Worm (Caenorhabditis elegans) whole organism, L3 larva: ENCODE measurements around the gene str-262.

ENCODE experiments used
- R02D3.7 ChIP-seq: fragments of 150-350 bp; optimal IDR thresholded peaks from 2 replicates; lab custom pipeline; 2014; ENCODE audit warnings: missing biosample characterization, missing genetic modification characterization
- ZK546.5 ChIP-seq: sonication (generic microtip); optimal IDR thresholded peaks from 2 replicates; lab custom pipeline; 2017; ENCODE audit warnings: missing biosample characterization, missing genetic modification characterization
- aly-2 ChIP-seq: fragments of 150-350 bp; optimal IDR thresholded peaks from 2 replicates; lab custom pipeline; 2014; ENCODE audit warnings: missing biosample characterization, missing genetic modification characterization
- ama-1 ChIP-seq: fragments of 150-350 bp; optimal IDR thresholded peaks from 2 replicates; lab custom pipeline; 2018
- ceh-16 ChIP-seq: sonication (generic microtip); optimal IDR thresholded peaks from 2 replicates; lab custom pipeline; 2017; ENCODE audit warnings: missing biosample characterization, missing genetic modification characterization
- ceh-28 ChIP-seq: fragments of 150-350 bp; optimal IDR thresholded peaks from 2 replicates; lab custom pipeline; 2014; ENCODE audit warnings: missing biosample characterization, missing genetic modification reagents, missing genetic modification characterization
- ceh-82 ChIP-seq: fragments of 150-350 bp; optimal IDR thresholded peaks from 2 replicates; lab custom pipeline; 2014; ENCODE audit warnings: missing biosample characterization, missing genetic modification characterization
- egl-27 ChIP-seq: sonication (generic microtip); optimal IDR thresholded peaks from 4 replicates; lab custom pipeline; 2017; ENCODE audit warnings: missing biosample characterization, missing genetic modification reagents, missing genetic modification characterization
- egl-5 ChIP-seq: fragments of 150-350 bp; optimal IDR thresholded peaks from 2 replicates; lab custom pipeline; 2017; ENCODE audit warnings: missing biosample characterization, missing genetic modification reagents, missing genetic modification characterization, inconsistent platforms
- elt-1 ChIP-seq: fragments of 150-350 bp; optimal IDR thresholded peaks from 2 replicates; lab custom pipeline; 2014; ENCODE audit warnings: missing biosample characterization, missing genetic modification characterization
- elt-2 ChIP-seq: sonication (generic microtip); optimal IDR thresholded peaks from 2 replicates; lab custom pipeline; 2016; ENCODE audit warnings: missing genetic modification reagents, mild to moderate bottlenecking, missing genetic modification characterization, missing compliant biosample characterization
- elt-3 ChIP-seq, 3 experiments: fragments of 150-350 bp in 1 of 3; sonication (generic microtip) in 2 of 3; optimal IDR thresholded peaks; 2 replicates in 2 of 3; 4 replicates in 1 of 3; lab custom pipeline; 2014 to 2017; ENCODE audit warnings: missing biosample characterization in 3 of 3, missing genetic modification characterization in 3 of 3
- fos-1 ChIP-seq: fragments of 150-350 bp; optimal IDR thresholded peaks from 2 replicates; lab custom pipeline; 2014; ENCODE audit warnings: missing biosample characterization, missing genetic modification characterization
- hmg-11 ChIP-seq: sonication (generic microtip); optimal IDR thresholded peaks from 2 replicates; lab custom pipeline; 2016; ENCODE audit warnings: missing genetic modification characterization, missing compliant biosample characterization
- jun-1 ChIP-seq: fragments of 150-350 bp; optimal IDR thresholded peaks from 2 replicates; lab custom pipeline; 2014; ENCODE audit warnings: missing biosample characterization, missing genetic modification reagents, missing genetic modification characterization
- lin-15B ChIP-seq: fragments of 150-350 bp; optimal IDR thresholded peaks from 2 replicates; lab custom pipeline; 2014; ENCODE audit warnings: missing biosample characterization, missing genetic modification characterization
- lin-39 ChIP-seq: fragments of 150-350 bp; optimal IDR thresholded peaks from 2 replicates; lab custom pipeline; 2018; ENCODE audit warnings: missing biosample characterization, missing genetic modification reagents, missing genetic modification characterization
- lsy-12 ChIP-seq: sonication (generic microtip); optimal IDR thresholded peaks from 2 replicates; lab custom pipeline; 2016; ENCODE audit warnings: mild to moderate bottlenecking, missing genetic modification characterization, missing compliant biosample characterization
- mdl-1 ChIP-seq: fragments of 150-350 bp; optimal IDR thresholded peaks from 2 replicates; lab custom pipeline; 2014; ENCODE audit warnings: missing biosample characterization, missing genetic modification characterization
- nfya-1 ChIP-seq: sonication (generic microtip); optimal IDR thresholded peaks from 2 replicates; lab custom pipeline; 2017; ENCODE audit warnings: missing genetic modification characterization, mild to moderate bottlenecking, missing compliant biosample characterization, antibody characterized with exemption, moderate library complexity; ENCODE audit not compliant: insufficient read depth
- nhr-11 ChIP-seq: fragments of 150-350 bp; optimal IDR thresholded peaks from 2 replicates; lab custom pipeline; 2014; ENCODE audit warnings: missing biosample characterization, missing genetic modification characterization
- nhr-12 ChIP-seq: fragments of 150-350 bp; optimal IDR thresholded peaks from 2 replicates; lab custom pipeline; 2014; ENCODE audit warnings: missing biosample characterization, missing genetic modification characterization
- nhr-23 ChIP-seq: fragments of 150-350 bp; optimal IDR thresholded peaks from 2 replicates; lab custom pipeline; 2014; ENCODE audit warnings: missing biosample characterization, missing genetic modification reagents, missing genetic modification characterization
- nhr-237 ChIP-seq: fragments of 150-350 bp; optimal IDR thresholded peaks from 2 replicates; lab custom pipeline; 2014; ENCODE audit warnings: missing biosample characterization, missing genetic modification characterization
- nhr-25 ChIP-seq: sonication (generic microtip); optimal IDR thresholded peaks from 2 replicates; lab custom pipeline; 2017; ENCODE audit warnings: missing biosample characterization, missing genetic modification characterization
- nhr-28 ChIP-seq: fragments of 150-350 bp; optimal IDR thresholded peaks from 2 replicates; lab custom pipeline; 2014; ENCODE audit warnings: missing biosample characterization, missing genetic modification characterization
- nhr-43 ChIP-seq: sonication (generic microtip); optimal IDR thresholded peaks from 2 replicates; lab custom pipeline; 2016; ENCODE audit warnings: mild to moderate bottlenecking, missing genetic modification characterization, missing compliant biosample characterization; ENCODE audit not compliant: poor library complexity, severe bottlenecking
- nhr-77 ChIP-seq: fragments of 150-350 bp; optimal IDR thresholded peaks from 2 replicates; lab custom pipeline; 2014; ENCODE audit warnings: missing biosample characterization, missing genetic modification characterization
- pha-4 ChIP-seq: fragments of 150-350 bp; optimal IDR thresholded peaks from 2 replicates; lab custom pipeline; 2014; ENCODE audit warnings: missing biosample characterization, missing genetic modification reagents, missing genetic modification characterization
- pqm-1 ChIP-seq: fragments of 150-350 bp; optimal IDR thresholded peaks from 2 replicates; lab custom pipeline; 2017; ENCODE audit warnings: missing biosample characterization, missing genetic modification characterization, inconsistent platforms
- skn-1 ChIP-seq: fragments of 150-350 bp; optimal IDR thresholded peaks from 2 replicates; lab custom pipeline; 2014; ENCODE audit warnings: missing biosample characterization, missing genetic modification characterization
- tbx-2 ChIP-seq: sonication (generic microtip); optimal IDR thresholded peaks from 2 replicates; lab custom pipeline; 2016; ENCODE audit warnings: mild to moderate bottlenecking, missing genetic modification characterization, missing compliant biosample characterization
- unc-39 ChIP-seq: sonication (generic microtip); optimal IDR thresholded peaks from 4 replicates; lab custom pipeline; 2017; ENCODE audit warnings: missing biosample characterization, missing genetic modification characterization
- unc-62 ChIP-seq: fragments of 150-350 bp; sonication (generic microtip); optimal IDR thresholded peaks from 4 replicates; lab custom pipeline; 2014; ENCODE audit warnings: missing biosample characterization, missing genetic modification reagents, missing genetic modification characterization
- zag-1 ChIP-seq: fragments of 150-350 bp; optimal IDR thresholded peaks from 2 replicates; lab custom pipeline; 2014; ENCODE audit warnings: missing biosample characterization, missing genetic modification characterization
- ztf-4 ChIP-seq: fragments of 150-350 bp; optimal IDR thresholded peaks from 2 replicates; lab custom pipeline; 2014; ENCODE audit warnings: missing biosample characterization, missing genetic modification characterization

Gene str-262

DNA sequence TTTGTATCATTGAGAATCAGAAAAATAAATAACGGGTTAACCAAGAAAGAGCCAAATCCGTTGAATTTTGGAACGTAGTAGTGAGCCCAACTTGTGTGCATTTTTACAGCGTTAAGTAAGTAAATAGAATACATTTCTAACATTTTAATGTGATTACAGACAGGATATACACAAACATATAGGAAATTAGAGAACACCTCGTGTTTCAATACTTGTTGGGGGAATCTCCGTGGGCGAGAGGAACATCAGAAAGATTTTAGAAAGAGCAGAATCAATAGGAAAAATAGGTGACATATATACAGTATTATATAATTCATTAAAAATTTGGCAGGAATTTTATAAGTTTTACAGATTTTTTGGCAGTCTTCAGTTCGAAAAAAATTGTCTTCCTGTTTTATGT, 13.8 kb downstream of the str-262 start, which contains the start of gene srj-24:
Gene srj-24 (minus strand): TSS at position 101 of the 400 bp plus-strand sequence.
- TF ChIP-seq nhr-237 (tag; lab: Kevin White, UChicago), result no peak
- no peak for TF ChIP-seq elt-1
- TF ChIP-seq skn-1 (tag; lab: Kevin White, UChicago), result no peak
- TF ChIP-seq unc-62 (GFP tag; lab: Kevin White, UChicago), result no peak
- TF ChIP-seq ceh-16, result no peak
- no peak for TF ChIP-seq fos-1 (tag; lab: Kevin White, UChicago)
- TF ChIP-seq R02D3.7, result no peak
- TF ChIP-seq aly-2 (tag; lab: Kevin White, UChicago), result no peak
- no peak for TF ChIP-seq ZK546.5 (tag; lab: Kevin White, UChicago)
- TF ChIP-seq, all 47 proteins: peak for 0

DNA sequence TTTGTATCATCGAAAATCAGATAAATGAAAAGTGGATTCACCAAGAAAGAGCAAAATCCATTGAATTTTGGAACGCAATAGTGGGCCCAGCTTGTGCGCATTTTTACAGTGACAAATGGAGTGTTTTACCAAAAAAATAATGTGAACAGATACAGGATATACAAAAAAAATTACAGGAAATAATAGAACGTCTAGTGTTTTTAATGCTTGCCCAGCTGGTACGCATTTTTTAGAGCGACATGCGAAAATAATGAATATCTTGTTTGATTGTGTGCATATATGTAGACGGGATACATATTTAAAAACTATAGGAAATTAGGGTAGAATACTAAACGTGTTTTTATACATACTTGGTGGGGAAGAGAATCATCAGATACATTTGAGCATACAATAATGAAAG, 16.4 kb downstream of the str-262 start, which contains the start of gene srj-25:
Gene srj-25 (minus strand): TSS at position 101 of the 400 bp plus-strand sequence.
- no peak for TF ChIP-seq elt-3 (tag; optimal IDR thresholded peaks at IDR 0.05; lab: Kevin White, UChicago)
- no peak for TF ChIP-seq nhr-25 (tag; lab: Kevin White, UChicago)
- no peak for TF ChIP-seq jun-1 (tag; lab: Kevin White, UChicago)
- TF ChIP-seq nhr-12, result no peak

DNA sequence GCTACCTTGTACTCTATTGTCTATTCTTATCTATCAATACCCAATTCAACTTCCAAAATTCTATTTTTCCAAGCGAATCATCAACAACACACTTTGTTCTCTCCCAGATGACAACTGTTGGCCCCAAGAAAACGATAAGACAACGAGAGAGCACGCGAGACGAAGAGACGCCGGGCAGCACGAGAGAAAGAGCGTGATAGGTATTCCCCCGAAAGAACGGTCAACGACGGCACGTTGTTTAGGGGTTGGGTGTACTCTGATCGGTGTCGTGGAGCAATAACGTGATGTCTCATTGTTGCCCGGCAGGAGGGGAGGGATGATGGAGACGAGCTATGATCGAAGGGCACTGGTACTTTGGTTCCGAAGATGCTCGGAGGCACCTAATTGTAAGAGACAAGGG, 21.2 kb downstream of the str-262 start:
- no peak for TF ChIP-seq elt-1
- TF ChIP-seq nhr-43 (tag; lab: Kevin White, UChicago), result peak; percentile 94
- TF ChIP-seq elt-2 (tag; lab: Kevin White, UChicago), result peak; percentile 99
- TF ChIP-seq nhr-23 (tag; lab: Kevin White, UChicago), result peak; percentile 80
- peak; percentile 46 for TF ChIP-seq lin-15B (tag; lab: Kevin White, UChicago)
- TF ChIP-seq fos-1 (tag; lab: Kevin White, UChicago), result no peak
- TF ChIP-seq pha-4, result peak; percentile 92
- peak; percentile 53 for TF ChIP-seq nhr-28 (tag; lab: Kevin White, UChicago)
- TF ChIP-seq ama-1, result peak; percentile 81
- no peak for TF ChIP-seq ZK546.5 (tag; lab: Kevin White, UChicago)
- TF ChIP-seq R02D3.7, result peak; percentile 32
- peak; percentile 77 for TF ChIP-seq lsy-12 (tag; lab: Kevin White, UChicago)
- TF ChIP-seq ceh-28 (tag; lab: Kevin White, UChicago), result peak; percentile 62
- TF ChIP-seq pqm-1 (tag; lab: Kevin White, UChicago), result peak; percentile 98
- no peak for TF ChIP-seq nhr-77 (tag; lab: Kevin White, UChicago)
- peak; percentile 74 for TF ChIP-seq unc-62 (GFP tag; lab: Kevin White, UChicago)
- TF ChIP-seq nhr-11 (tag; lab: Kevin White, UChicago), result peak; percentile 85
- peak; percentile 32 to 47 (median 37) for TF ChIP-seq elt-3 (tag; optimal IDR thresholded peaks at IDR 0.05; lab: Kevin White, UChicago)
- TF ChIP-seq tbx-2 (tag; lab: Kevin White, UChicago), result peak; percentile 65
- TF ChIP-seq mdl-1, result peak; percentile 96
- TF ChIP-seq lin-39 (tag; lab: Kevin White, UChicago), result peak; percentile 90
- no peak for TF ChIP-seq hmg-11 (tag; lab: Kevin White, UChicago)
- peak; percentile 74 for TF ChIP-seq nhr-25 (tag; lab: Kevin White, UChicago)
- peak; percentile 44 for TF ChIP-seq egl-27 (tag; lab: Kevin White, UChicago)
- TF ChIP-seq ceh-82 (tag; lab: Kevin White, UChicago), result no peak
- peak; percentile 55 for TF ChIP-seq skn-1 (tag; lab: Kevin White, UChicago)
- TF ChIP-seq jun-1 (tag; lab: Kevin White, UChicago), result peak; percentile 97
- no peak for TF ChIP-seq zag-1 (tag; lab: Kevin White, UChicago)
- peak; percentile 74 for TF ChIP-seq nfya-1 (tag; lab: Kevin White, UChicago)
- no peak for TF ChIP-seq egl-5 (tag; lab: Kevin White, UChicago)

DNA sequence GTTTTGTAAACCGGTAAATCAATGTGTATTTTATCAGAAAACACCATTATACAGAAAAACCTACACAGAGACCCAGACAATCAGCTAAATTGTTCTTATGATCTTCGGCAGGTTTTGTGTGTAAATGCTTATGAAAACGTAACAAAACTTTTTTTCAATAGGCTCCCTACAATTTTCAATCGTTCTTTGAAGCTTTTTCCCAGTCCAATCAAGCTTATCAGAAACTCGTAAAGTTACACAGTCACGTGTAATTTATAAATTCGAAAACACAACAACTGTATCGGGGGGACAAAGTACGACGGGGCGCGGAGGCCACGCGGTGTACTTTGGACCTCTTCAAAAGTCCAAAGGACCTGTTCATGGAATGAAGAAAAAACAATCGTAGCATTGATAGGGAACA, 22.4 kb downstream of the str-262 start:
- TF ChIP-seq elt-2 (tag; lab: Kevin White, UChicago) (peak; percentile 92), pqm-1 (tag; lab: Kevin White, UChicago) (peak; percentile 87), ama-1 (peak; percentile 87), pha-4 (peak; percentile 86), lsy-12 (tag; lab: Kevin White, UChicago) (peak; percentile 44), aly-2 (tag; lab: Kevin White, UChicago) (no peak), nhr-25 (tag; lab: Kevin White, UChicago) (peak; percentile 16), ztf-4 (tag; lab: Kevin White, UChicago) (no peak), ceh-82 (tag; lab: Kevin White, UChicago) (no peak), jun-1 (tag; lab: Kevin White, UChicago) (peak; percentile 67), unc-39 (tag; lab: Kevin White, UChicago) (no peak), egl-27 (tag; lab: Kevin White, UChicago) (no peak), nfya-1 (tag; lab: Kevin White, UChicago) (peak; percentile 49), nhr-43 (tag; lab: Kevin White, UChicago) (peak; percentile 85), unc-62 (GFP tag; lab: Kevin White, UChicago) (no peak)
